Worm (Caenorhabditis elegans) whole organism, midembryonic: Measurements from ENCODE around the gene hacd-1.
A peak's percentile ranks its signal among the peaks of the same experiment; 100 is the strongest.

Experiments
- T22C8.4 ChIP-seq: fragments of 200-800 bp; sonication (Bioruptor generic); IDR thresholded peaks from 2 replicates; pipeline ENCODE4 v1.3.6; 2022; ENCODE audit warnings: missing genetic modification characterization, missing compliant biosample characterization
- cog-1 ChIP-seq: sonication (generic microtip); optimal IDR thresholded peaks from 2 replicates; lab custom pipeline; 2016; ENCODE audit warnings: missing genetic modification characterization, missing compliant biosample characterization
- flt-1 ChIP-seq: fragments of 200-800 bp; sonication (Bioruptor generic); IDR thresholded peaks from 2 replicates; pipeline ENCODE4 v1.3.6; 2022; ENCODE audit warnings: missing genetic modification characterization, missing compliant biosample characterization
- klf-2 ChIP-seq: fragments of 200-800 bp; sonication (Bioruptor generic); conservative IDR thresholded peaks from 2 replicates; pipeline ENCODE4 v1.3.6; 2022; ENCODE audit warnings: missing genetic modification reagents, missing genetic modification characterization, missing compliant biosample characterization
- med-1 ChIP-seq: sonication (generic microtip); optimal IDR thresholded peaks from 2 replicates; lab custom pipeline; 2017; ENCODE audit warnings: missing genetic modification characterization, mild to moderate bottlenecking, missing compliant biosample characterization, antibody characterized with exemption, missing genetic modification reagents; ENCODE audit not compliant: insufficient read depth
- ref-1 ChIP-seq: fragments of 200-800 bp; sonication (Bioruptor generic); conservative IDR thresholded peaks from 2 replicates; pipeline ENCODE4 v1.3.6; 2022; ENCODE audit warnings: missing genetic modification reagents, missing genetic modification characterization, missing compliant biosample characterization
- tab-1 ChIP-seq: fragments of 200-800 bp; sonication (Bioruptor generic); IDR thresholded peaks from 2 replicates; pipeline ENCODE4 v1.3.6; 2022; ENCODE audit warnings: missing genetic modification characterization, missing compliant biosample characterization
- ztf-23 ChIP-seq: fragments of 200-800 bp; sonication (Bioruptor generic); IDR thresholded peaks from 2 replicates; pipeline ENCODE4 v1.3.6; 2022; ENCODE audit warnings: missing genetic modification reagents, missing genetic modification characterization, missing compliant biosample characterization
- ztf-29 ChIP-seq: fragments of 200-800 bp; sonication (Bioruptor generic); IDR thresholded peaks from 2 replicates; pipeline ENCODE4 v1.3.6; 2022; ENCODE audit warnings: missing genetic modification reagents, missing genetic modification characterization, missing compliant biosample characterization

Gene hacd-1

ce11 chrV:1486031-1486430 is 25.9 kb downstream of the hacd-1 start:
- no peak for TF ChIP-seq ref-1 (GFP tag; lab: Robert Waterston, UW)

DNA sequence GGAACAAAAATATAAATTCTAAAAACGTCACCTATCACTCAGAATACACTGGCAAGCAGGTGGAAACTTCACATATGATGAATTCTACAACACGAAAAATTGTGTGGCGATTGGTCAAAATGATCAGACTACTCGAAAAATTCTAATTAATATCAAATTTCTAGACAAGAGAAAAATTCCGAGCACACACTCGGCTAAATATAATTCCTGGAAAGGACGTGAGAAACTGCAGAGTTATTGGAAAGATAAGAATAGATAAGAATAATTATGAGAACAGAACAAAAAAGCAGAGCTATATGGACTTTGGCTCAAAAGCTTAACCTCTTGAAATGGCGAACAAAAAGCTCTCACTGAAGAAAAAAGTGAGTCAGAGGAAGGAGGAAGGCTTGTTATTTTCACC is 27.1 kb downstream of the hacd-1 start:
- TF ChIP-seq cog-1 (no peak), klf-2 (GFP tag; lab: Robert Waterston, UW) (no peak), ztf-23 (GFP tag; lab: Robert Waterston, UW) (no peak), T22C8.4 (GFP tag; lab: Robert Waterston, UW) (no peak), ztf-29 (GFP tag; lab: Robert Waterston, UW) (no peak), flt-1 (GFP tag; lab: Robert Waterston, UW) (no peak), med-1 (GFP tag; lab: Kevin White, UChicago) (no peak), tab-1 (GFP tag; lab: Robert Waterston, UW) (no peak), ref-1 (GFP tag; lab: Robert Waterston, UW) (no peak)

- TF ChIP-seq ref-1 (GFP tag; lab: Robert Waterston, UW) (no peak), flt-1 (GFP tag; lab: Robert Waterston, UW) (no peak), klf-2 (GFP tag; lab: Robert Waterston, UW) (no peak), tab-1 (GFP tag; lab: Robert Waterston, UW) (no peak), ztf-23 (GFP tag; lab: Robert Waterston, UW) (no peak), T22C8.4 (GFP tag; lab: Robert Waterston, UW) (no peak)
These were observed 28.5 kb downstream of the hacd-1 start for ce11 chrV:1488642-1489041.

ce11 chrV:1491510-1491909 is 31.3 kb downstream of the hacd-1 start, which contains the start of gene C38C3.6:
C38C3.6 (minus strand) TSS chrV:1491610.
- TF ChIP-seq ref-1 (GFP tag; lab: Robert Waterston, UW): no peak
- no peak for TF ChIP-seq ztf-23 (GFP tag; lab: Robert Waterston, UW)
- no peak for TF ChIP-seq flt-1 (GFP tag; lab: Robert Waterston, UW)
- TF ChIP-seq cog-1: no peak
- no peak for TF ChIP-seq tab-1 (GFP tag; lab: Robert Waterston, UW)
- TF ChIP-seq klf-2 (GFP tag; lab: Robert Waterston, UW): no peak
- no peak for TF ChIP-seq ztf-29 (GFP tag; lab: Robert Waterston, UW)
- no peak for TF ChIP-seq T22C8.4 (GFP tag; lab: Robert Waterston, UW)
- no peak for TF ChIP-seq med-1 (GFP tag; lab: Kevin White, UChicago)

- no peak for TF ChIP-seq med-1 (GFP tag; lab: Kevin White, UChicago)
- TF ChIP-seq ref-1 (GFP tag; lab: Robert Waterston, UW): no peak
- no peak for TF ChIP-seq tab-1 (GFP tag; lab: Robert Waterston, UW)
- TF ChIP-seq klf-2 (GFP tag; lab: Robert Waterston, UW): no peak
- no peak for TF ChIP-seq T22C8.4 (GFP tag; lab: Robert Waterston, UW)
- no peak for TF ChIP-seq cog-1
- no peak for TF ChIP-seq ztf-29 (GFP tag; lab: Robert Waterston, UW)
- TF ChIP-seq ztf-23 (GFP tag; lab: Robert Waterston, UW): no peak
- no peak for TF ChIP-seq flt-1 (GFP tag; lab: Robert Waterston, UW)
These were observed 34.3 kb downstream of the hacd-1 start, which contains the start of gene spig-7 for ce11 chrV:1494469-1494868. spig-7 (plus strand) TSS chrV:1494769.

DNA sequence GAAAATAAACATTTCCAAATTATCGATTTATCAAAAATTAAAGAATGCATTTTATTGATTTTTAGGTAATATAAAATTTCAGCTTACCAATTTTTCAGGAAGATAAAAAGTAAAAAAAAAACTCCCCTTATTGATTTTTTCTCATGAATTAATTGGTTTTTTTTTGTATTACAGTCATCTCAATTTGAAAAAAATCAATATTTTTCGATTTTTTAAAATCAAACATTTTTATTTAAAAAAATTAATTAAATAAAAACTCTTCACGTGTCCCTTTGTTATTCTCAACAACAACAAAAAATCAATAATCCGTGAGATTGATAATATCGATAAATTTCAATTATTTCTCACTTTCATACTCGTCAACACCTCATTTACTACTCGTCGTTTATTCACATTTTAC is 35.2 kb downstream of the hacd-1 start, which contains the start of gene C38C3.3:
C38C3.3 (plus strand) TSS at position 301 of the 400 bp plus-strand sequence.
- TF ChIP-seq klf-2 (GFP tag; lab: Robert Waterston, UW) (no peak), T22C8.4 (GFP tag; lab: Robert Waterston, UW) (no peak), med-1 (GFP tag; lab: Kevin White, UChicago) (no peak), cog-1 (no peak), ztf-23 (GFP tag; lab: Robert Waterston, UW) (no peak), ztf-29 (GFP tag; lab: Robert Waterston, UW) (no peak), flt-1 (GFP tag; lab: Robert Waterston, UW) (no peak), tab-1 (GFP tag; lab: Robert Waterston, UW) (no peak), ref-1 (GFP tag; lab: Robert Waterston, UW) (no peak)

DNA sequence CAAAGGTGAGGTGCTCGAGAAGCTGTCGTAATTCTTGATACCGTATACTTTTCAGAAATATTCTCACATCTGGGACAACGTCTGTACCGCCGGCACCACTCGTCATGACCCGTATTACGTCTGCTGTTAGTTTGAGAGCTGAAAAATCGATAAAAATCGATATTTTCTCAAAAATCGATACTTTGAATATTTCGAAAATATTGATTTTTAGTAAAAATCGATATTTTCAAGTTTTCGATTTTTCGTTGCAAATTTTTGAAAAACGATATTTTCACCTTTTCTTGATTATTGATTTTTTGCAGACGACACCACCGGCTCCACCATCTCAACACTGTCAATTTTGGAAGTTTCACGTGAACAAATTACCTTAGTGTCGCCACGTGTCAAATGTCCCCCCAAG is 35.6 kb downstream of the hacd-1 start:
- TF ChIP-seq med-1 (GFP tag; lab: Kevin White, UChicago) (no peak), tab-1 (GFP tag; lab: Robert Waterston, UW) (no peak), ztf-29 (GFP tag; lab: Robert Waterston, UW) (no peak), cog-1 (no peak), T22C8.4 (GFP tag; lab: Robert Waterston, UW) (peak; percentile 80), klf-2 (GFP tag; lab: Robert Waterston, UW) (no peak)

ce11 chrV:1499140-1499539 is 39.0 kb downstream of the hacd-1 start, which contains the start of gene sru-27:
sru-27 (plus strand) TSS chrV:1499440.
- no peak for TF ChIP-seq T22C8.4 (GFP tag; lab: Robert Waterston, UW)
- no peak for TF ChIP-seq ztf-29 (GFP tag; lab: Robert Waterston, UW)
- TF ChIP-seq ref-1 (GFP tag; lab: Robert Waterston, UW): no peak
- TF ChIP-seq cog-1: no peak
- TF ChIP-seq klf-2 (GFP tag; lab: Robert Waterston, UW): no peak
- TF ChIP-seq flt-1 (GFP tag; lab: Robert Waterston, UW): no peak
- TF ChIP-seq tab-1 (GFP tag; lab: Robert Waterston, UW): no peak
- TF ChIP-seq ztf-23 (GFP tag; lab: Robert Waterston, UW): no peak
- no peak for TF ChIP-seq med-1 (GFP tag; lab: Kevin White, UChicago)

- TF ChIP-seq T22C8.4 (GFP tag; lab: Robert Waterston, UW) (no peak), ref-1 (GFP tag; lab: Robert Waterston, UW) (no peak), tab-1 (GFP tag; lab: Robert Waterston, UW) (no peak), klf-2 (GFP tag; lab: Robert Waterston, UW) (no peak), flt-1 (GFP tag; lab: Robert Waterston, UW) (no peak), cog-1 (no peak), ztf-23 (GFP tag; lab: Robert Waterston, UW) (no peak), med-1 (GFP tag; lab: Kevin White, UChicago) (no peak), ztf-29 (GFP tag; lab: Robert Waterston, UW) (no peak)
These were observed 45.8 kb downstream of the hacd-1 start, which contains the start of gene sru-28 for ce11 chrV:1505995-1506394. sru-28 (plus strand) TSS chrV:1506295.
